Worm (Caenorhabditis elegans): ENCODE measurements around the gene ZK353.3.

- TF ChIP-seq blmp-1 (tag; optimal IDR thresholded peaks at IDR 0.05) (no peak), elt-1 (tag; optimal IDR thresholded peaks at IDR 0.05; ENCODE audit: borderline replicate concordance, insufficient read depth) (no peak), sptf-1 (tag; optimal IDR thresholded peaks at IDR 0.05) (no peak), unc-120 (tag; optimal IDR thresholded peaks at IDR 0.05; ENCODE audit: poor library complexity, severe bottlenecking) (no peak), elt-3 (tag; optimal IDR thresholded peaks at IDR 0.05) (peak; percentile 13)
Measured at ce11 chrIII:8354644-8355461, 40.9 kb upstream of the ZK353.3 start, which contains the start of gene unc-116.

Measured in whole organism, mixed stage, embryonic.